Worm (Caenorhabditis elegans) whole organism, mixed stage, embryonic: ENCODE results near the gene col-95.

Experiments
- bed-3 ChIP-seq: fragments of 200-800 bp; sonication (Bioruptor generic); optimal IDR thresholded peaks from 3 replicates; lab custom pipeline; 2018; ENCODE audit warnings: mild to moderate bottlenecking, missing genetic modification characterization, moderate library complexity, missing compliant biosample characterization
- blmp-1 ChIP-seq: fragments of 150-350 bp; optimal IDR thresholded peaks from 2 replicates; lab custom pipeline; 2014; ENCODE audit warnings: missing biosample characterization, missing genetic modification characterization
- ceh-39 ChIP-seq: fragments of 150-350 bp; optimal IDR thresholded peaks from 2 replicates; lab custom pipeline; 2014; ENCODE audit warnings: missing biosample characterization, missing genetic modification characterization
- ceh-43 ChIP-seq: fragments of 200-800 bp; sonication (Bioruptor generic); optimal IDR thresholded peaks from 2 replicates; lab custom pipeline; 2018; ENCODE audit warnings: mild to moderate bottlenecking, missing genetic modification characterization, moderate library complexity, missing compliant biosample characterization
- ceh-83 ChIP-seq: fragments of 200-800 bp; sonication (Bioruptor generic); optimal IDR thresholded peaks from 2 replicates; lab custom pipeline; 2018; ENCODE audit warnings: mild to moderate bottlenecking, missing genetic modification characterization, missing compliant biosample characterization
- ces-1 ChIP-seq: fragments of 150-350 bp; optimal IDR thresholded peaks from 2 replicates; lab custom pipeline; 2014; ENCODE audit warnings: missing biosample characterization, missing genetic modification reagents, missing genetic modification characterization
- cnd-1 ChIP-seq: fragments of 200-800 bp; sonication (Bioruptor generic); optimal IDR thresholded peaks from 2 replicates; lab custom pipeline; 2018; ENCODE audit warnings: mild to moderate bottlenecking, missing genetic modification characterization, missing compliant biosample characterization
- elt-1 ChIP-seq: sonication (generic microtip); optimal IDR thresholded peaks from 2 replicates; lab custom pipeline; 2017; ENCODE audit warnings: missing genetic modification characterization, mild to moderate bottlenecking, missing compliant biosample characterization, antibody characterized with exemption, moderate library complexity, borderline replicate concordance; ENCODE audit not compliant: insufficient read depth
- elt-3 ChIP-seq: fragments of 150-350 bp; optimal IDR thresholded peaks from 2 replicates; lab custom pipeline; 2014; ENCODE audit warnings: missing biosample characterization, missing genetic modification characterization
- flh-1 ChIP-seq: fragments of 200-800 bp; sonication (Bioruptor generic); optimal IDR thresholded peaks from 2 replicates; lab custom pipeline; 2018; ENCODE audit warnings: mild to moderate bottlenecking, missing genetic modification characterization, moderate library complexity, missing compliant biosample characterization
- ham-2 ChIP-seq: fragments of 200-800 bp; sonication (Bioruptor generic); optimal IDR thresholded peaks from 2 replicates; lab custom pipeline; 2018; ENCODE audit warnings: mild to moderate bottlenecking, missing genetic modification characterization, missing compliant biosample characterization
- hlh-1 ChIP-seq: fragments of 150-350 bp; optimal IDR thresholded peaks from 2 replicates; lab custom pipeline; 2014; ENCODE audit warnings: missing biosample characterization, missing genetic modification reagents, missing genetic modification characterization
- lin-13 ChIP-seq: fragments of 150-350 bp; optimal IDR thresholded peaks from 2 replicates; lab custom pipeline; 2014; ENCODE audit warnings: missing biosample characterization, missing genetic modification characterization
- lin-32 ChIP-seq: fragments of 200-800 bp; sonication (Bioruptor generic); optimal IDR thresholded peaks from 2 replicates; lab custom pipeline; 2018; ENCODE audit warnings: mild to moderate bottlenecking, missing genetic modification characterization, missing compliant biosample characterization
- lsy-2 ChIP-seq: fragments of 150-350 bp; optimal IDR thresholded peaks from 2 replicates; lab custom pipeline; 2014; ENCODE audit warnings: missing biosample characterization, missing genetic modification characterization
- mab-5 ChIP-seq: fragments of 150-350 bp; optimal IDR thresholded peaks from 2 replicates; lab custom pipeline; 2014; ENCODE audit warnings: missing biosample characterization, missing genetic modification characterization
- mep-1 ChIP-seq: fragments of 150-350 bp; optimal IDR thresholded peaks from 2 replicates; lab custom pipeline; 2017; ENCODE audit warnings: missing biosample characterization, missing genetic modification reagents, missing genetic modification characterization, inconsistent platforms
- mls-2 ChIP-seq: sonication (generic microtip); optimal IDR thresholded peaks from 2 replicates; lab custom pipeline; 2016; ENCODE audit warnings: mild to moderate bottlenecking, missing genetic modification characterization, moderate library complexity, missing compliant biosample characterization
- nhr-2 ChIP-seq: fragments of 150-350 bp; optimal IDR thresholded peaks from 2 replicates; lab custom pipeline; 2014; ENCODE audit warnings: missing biosample characterization, missing genetic modification characterization
- nhr-237 ChIP-seq: fragments of 150-350 bp; optimal IDR thresholded peaks from 2 replicates; lab custom pipeline; 2014; ENCODE audit warnings: missing biosample characterization, missing genetic modification characterization
- nhr-28 ChIP-seq: fragments of 150-350 bp; optimal IDR thresholded peaks from 2 replicates; lab custom pipeline; 2014; ENCODE audit warnings: missing biosample characterization, missing genetic modification characterization
- nhr-76 ChIP-seq: sonication (generic microtip); optimal IDR thresholded peaks from 2 replicates; lab custom pipeline; 2017; ENCODE audit warnings: missing biosample characterization, missing genetic modification characterization
- pha-4 ChIP-seq: fragments of 150-350 bp; optimal IDR thresholded peaks from 2 replicates; lab custom pipeline; 2018; ENCODE audit warnings: missing biosample characterization, missing genetic modification reagents, missing genetic modification characterization
- sem-2 ChIP-seq: fragments of 200-800 bp; sonication (Bioruptor generic); optimal IDR thresholded peaks from 2 replicates; lab custom pipeline; 2018; ENCODE audit warnings: mild to moderate bottlenecking, missing genetic modification characterization, missing compliant biosample characterization
- snpc-4 ChIP-seq: fragments of 150-350 bp; optimal IDR thresholded peaks from 2 replicates; lab custom pipeline; 2014; ENCODE audit warnings: missing biosample characterization, missing genetic modification characterization
- tbx-8 ChIP-seq: fragments of 200-800 bp; sonication (Bioruptor generic); optimal IDR thresholded peaks from 2 replicates; lab custom pipeline; 2018; ENCODE audit warnings: mild to moderate bottlenecking, missing genetic modification characterization, moderate library complexity, missing compliant biosample characterization
- unc-120 ChIP-seq: sonication (generic microtip); optimal IDR thresholded peaks from 2 replicates; lab custom pipeline; 2017; ENCODE audit warnings: missing genetic modification characterization, missing compliant biosample characterization; ENCODE audit not compliant: poor library complexity, severe bottlenecking
- unc-62 ChIP-seq: fragments of 150-350 bp; optimal IDR thresholded peaks from 2 replicates; lab custom pipeline; 2014; ENCODE audit warnings: missing biosample characterization, missing genetic modification reagents, missing genetic modification characterization
- zip-8 ChIP-seq: fragments of 150-350 bp; optimal IDR thresholded peaks from 2 replicates; lab custom pipeline; 2014; ENCODE audit warnings: missing biosample characterization, missing genetic modification characterization
- ztf-11 ChIP-seq: fragments of 150-350 bp; optimal IDR thresholded peaks from 2 replicates; lab custom pipeline; 2014; ENCODE audit warnings: missing biosample characterization, missing genetic modification characterization

The col-95 gene

ce11 chrIII:11666819-11667218 lies 37.0 kb upstream of the col-95 start:
- TF ChIP-seq blmp-1 (tag; lab: Kevin White, UChicago) (peak; percentile 27), sem-2 (GFP tag; lab: Kevin White, UChicago) (no peak), ham-2 (GFP tag; lab: Kevin White, UChicago) (no peak)
- TF ChIP-seq, all 35 proteins: peak for 1

DNA sequence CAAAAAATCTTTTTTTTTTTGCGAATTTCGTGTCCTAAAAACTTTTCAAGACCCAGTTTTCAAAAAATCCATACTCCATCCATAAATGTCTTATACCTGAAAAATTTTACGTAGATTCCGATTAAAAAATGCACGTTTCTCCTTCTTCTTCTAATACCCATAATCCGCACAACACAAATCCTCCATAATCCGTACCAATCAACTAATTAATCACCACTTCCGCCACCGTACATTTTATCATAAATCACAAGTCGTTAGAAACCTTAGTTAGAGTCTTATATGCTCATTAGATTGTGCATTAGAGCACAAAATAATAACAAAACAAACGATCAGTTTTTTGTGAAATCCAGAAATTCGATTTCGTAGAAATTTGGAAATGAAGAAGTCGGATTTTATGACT lies 34.8 kb upstream of the col-95 start:
- TF ChIP-seq nhr-237 (tag; lab: Kevin White, UChicago) (no peak), tbx-8 (GFP tag; lab: Kevin White, UChicago) (no peak), mep-1 (tag; lab: Kevin White, UChicago) (no peak), elt-3 (tag; lab: Kevin White, UChicago) (no peak), flh-1 (no peak), lin-13 (tag; lab: Kevin White, UChicago) (no peak), snpc-4 (tag; lab: Kevin White, UChicago) (no peak), nhr-2 (tag; lab: Kevin White, UChicago) (no peak), lin-32 (GFP tag; lab: Kevin White, UChicago) (no peak)

- TF ChIP-seq ceh-39 (no peak), unc-62 (GFP tag; lab: Kevin White, UChicago) (no peak), pha-4 (no peak), tbx-8 (GFP tag; lab: Kevin White, UChicago) (no peak), lin-32 (GFP tag; lab: Kevin White, UChicago) (no peak)
- TF ChIP-seq, all 35 proteins: peak for 0
Observed at ce11 chrIII:11680514-11680913, 23.3 kb upstream of the col-95 start.

DNA sequence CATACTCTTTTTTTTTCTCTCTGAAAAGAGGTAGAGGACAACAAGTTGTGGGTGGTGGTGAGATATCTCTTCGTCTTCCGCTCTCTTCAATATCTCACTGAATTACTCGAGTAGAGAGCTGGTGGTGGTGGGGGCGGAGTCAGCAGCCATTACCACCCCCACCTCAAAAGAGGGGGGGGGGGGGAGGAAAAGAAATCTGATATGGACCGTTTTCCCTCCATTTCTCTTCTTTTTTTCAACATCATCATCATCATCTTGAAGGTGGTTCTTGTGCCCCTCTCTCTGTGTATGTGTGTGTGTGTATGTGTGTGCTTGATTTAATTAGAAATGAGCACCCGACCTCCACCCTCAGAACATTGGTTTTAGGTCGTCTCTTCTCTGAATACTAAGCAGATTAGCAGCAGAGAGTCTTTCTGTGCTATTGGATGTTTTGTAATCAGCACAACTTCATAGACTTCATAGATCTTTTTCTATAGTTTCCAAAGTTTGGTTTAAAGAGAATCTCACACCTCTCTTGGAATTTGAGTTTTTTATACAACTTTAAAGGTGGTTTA lies 22.3 kb upstream of the col-95 start:
- no peak for TF ChIP-seq mep-1 (tag; lab: Kevin White, UChicago)
- TF ChIP-seq tbx-8 (GFP tag; lab: Kevin White, UChicago): no peak
- peak; percentile 13 for TF ChIP-seq mls-2 (tag; lab: Kevin White, UChicago)
- TF ChIP-seq ces-1 (GFP tag; lab: Kevin White, UChicago): peak; percentile 98
- TF ChIP-seq nhr-28 (tag; lab: Kevin White, UChicago): no peak
- TF ChIP-seq, all 35 proteins: peak for 2

- TF ChIP-seq nhr-28 (tag; lab: Kevin White, UChicago) (no peak), nhr-237 (tag; lab: Kevin White, UChicago) (no peak), snpc-4 (tag; lab: Kevin White, UChicago) (no peak), ztf-11 (tag; lab: Kevin White, UChicago) (no peak), zip-8 (tag; lab: Kevin White, UChicago) (no peak), ham-2 (GFP tag; lab: Kevin White, UChicago) (no peak), lsy-2 (no peak), nhr-2 (tag; lab: Kevin White, UChicago) (no peak), elt-1 (no peak), cnd-1 (tag; lab: Kevin White, UChicago) (no peak)
Observed at ce11 chrIII:11683038-11683437, 20.8 kb upstream of the col-95 start.

DNA sequence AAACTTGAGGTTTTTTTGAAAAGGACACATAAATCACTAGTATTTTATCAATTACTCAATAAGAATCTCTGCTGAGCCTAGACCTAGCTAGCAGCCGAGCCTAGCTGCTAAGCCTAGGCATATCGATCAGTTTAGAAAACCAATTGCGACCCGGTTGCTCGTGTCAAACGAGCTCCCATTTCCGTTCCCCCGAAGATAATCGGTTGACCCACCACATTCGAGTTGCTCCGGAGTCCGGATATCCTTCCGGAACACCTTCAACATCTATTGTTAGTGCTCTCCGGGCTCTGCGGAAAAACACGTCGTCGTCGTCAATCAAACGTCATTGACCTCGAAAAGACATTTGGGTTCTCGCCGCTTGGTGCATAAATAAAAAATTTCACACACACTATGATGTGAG lies 20.0 kb upstream of the col-95 start:
- no peak for TF ChIP-seq tbx-8 (GFP tag; lab: Kevin White, UChicago)
- no peak for TF ChIP-seq cnd-1 (tag; lab: Kevin White, UChicago)
- no peak for TF ChIP-seq blmp-1 (tag; lab: Kevin White, UChicago)
- no peak for TF ChIP-seq ceh-83
- no peak for TF ChIP-seq nhr-2 (tag; lab: Kevin White, UChicago)
- no peak for TF ChIP-seq hlh-1 (tag; lab: Kevin White, UChicago)
- no peak for TF ChIP-seq lin-13 (tag; lab: Kevin White, UChicago)
- no peak for TF ChIP-seq ceh-39
- no peak for TF ChIP-seq lsy-2
- TF ChIP-seq mab-5 (tag; lab: Kevin White, UChicago): no peak
- TF ChIP-seq bed-3 (GFP tag; lab: Kevin White, UChicago): no peak
- TF ChIP-seq unc-120: no peak
- TF ChIP-seq nhr-76 (tag; lab: Kevin White, UChicago): no peak
- TF ChIP-seq lin-32 (GFP tag; lab: Kevin White, UChicago): no peak
- no peak for TF ChIP-seq ceh-43 (GFP tag; lab: Kevin White, UChicago)
- TF ChIP-seq ztf-11 (tag; lab: Kevin White, UChicago): no peak
- TF ChIP-seq elt-3 (tag; lab: Kevin White, UChicago): no peak
- TF ChIP-seq zip-8 (tag; lab: Kevin White, UChicago): no peak
